Worm (Caenorhabditis elegans) whole organism, L4/young adult: Measurements from ENCODE around the gene T12D8.9.

ENCODE experiments used
- W03F9.2 ChIP-seq: fragments of 150-350 bp; optimal IDR thresholded peaks from 2 replicates; lab custom pipeline; 2014; ENCODE audit warnings: missing biosample characterization, missing genetic modification characterization
- dao-5 ChIP-seq: sonication (generic microtip); optimal IDR thresholded peaks from 2 replicates; lab custom pipeline; 2016; ENCODE audit warnings: missing genotype, missing genetic modification characterization, moderate library complexity, missing compliant biosample characterization
- him-1 ChIP-seq: sonication (generic microtip); optimal IDR thresholded peaks from 2 replicates; lab custom pipeline; 2016; ENCODE audit warnings: missing genotype, missing genetic modification reagents, missing genetic modification characterization, missing compliant biosample characterization

Gene T12D8.9

ce11 chrIII:13642776-13643175 lies 25.9 kb downstream of the T12D8.9 start:
- TF ChIP-seq W03F9.2 (tag; lab: Kevin White, UChicago) (no peak), him-1 (no peak), dao-5 (no peak)

- TF ChIP-seq dao-5, result peak; percentile 68
- TF ChIP-seq him-1, result peak; percentile 96
- TF ChIP-seq W03F9.2 (tag; lab: Kevin White, UChicago), result peak; percentile 98
These were observed 26.6 kb downstream of the T12D8.9 start, which contains the start of the genes drr-2 and set-16 for ce11 chrIII:13643534-13643933. Gene drr-2, minus strand, starts transcription at chrIII:13643570. Gene set-16, plus strand, starts transcription at chrIII:13643916.

- TF ChIP-seq dao-5 (no peak), him-1 (no peak), W03F9.2 (tag; lab: Kevin White, UChicago) (no peak)
These were observed 27.4 kb downstream of the T12D8.9 start for ce11 chrIII:13644279-13644678.

ce11 chrIII:13645885-13646488 lies 29.1 kb downstream of the T12D8.9 start:
- no peak for TF ChIP-seq dao-5
- no peak for TF ChIP-seq W03F9.2 (tag; lab: Kevin White, UChicago)
- no peak for TF ChIP-seq him-1

- no peak for TF ChIP-seq W03F9.2 (tag; lab: Kevin White, UChicago)
These were observed 31.6 kb downstream of the T12D8.9 start for ce11 chrIII:13648540-13648939.

ce11 chrIII:13651414-13651813 lies 34.5 kb downstream of the T12D8.9 start:
- no peak for TF ChIP-seq dao-5
- no peak for TF ChIP-seq W03F9.2 (tag; lab: Kevin White, UChicago)
- TF ChIP-seq him-1, result no peak

ce11 chrIII:13652010-13652409 lies 35.1 kb downstream of the T12D8.9 start:
- TF ChIP-seq W03F9.2 (tag; lab: Kevin White, UChicago), result no peak
- no peak for TF ChIP-seq dao-5
- TF ChIP-seq him-1, result no peak

ce11 chrIII:13652708-13653107 lies 35.8 kb downstream of the T12D8.9 start:
- TF ChIP-seq dao-5 (no peak), him-1 (no peak), W03F9.2 (tag; lab: Kevin White, UChicago) (no peak)

- TF ChIP-seq W03F9.2 (tag; lab: Kevin White, UChicago) (no peak), dao-5 (no peak), him-1 (no peak)
These were observed 38.0 kb downstream of the T12D8.9 start for ce11 chrIII:13654950-13655349.

ce11 chrIII:13656680-13657079 lies 39.8 kb downstream of the T12D8.9 start:
- no peak for TF ChIP-seq him-1
- no peak for TF ChIP-seq W03F9.2 (tag; lab: Kevin White, UChicago)
- no peak for TF ChIP-seq dao-5

ce11 chrIII:13657975-13658374 lies 41.1 kb downstream of the T12D8.9 start:
- TF ChIP-seq dao-5, result no peak
- TF ChIP-seq W03F9.2 (tag; lab: Kevin White, UChicago), result no peak
- TF ChIP-seq him-1, result no peak

- TF ChIP-seq W03F9.2 (tag; lab: Kevin White, UChicago) (no peak), dao-5 (no peak), him-1 (no peak)
These were observed 42.1 kb downstream of the T12D8.9 start for ce11 chrIII:13659028-13659427.

ce11 chrIII:13660123-13660522 lies 43.2 kb downstream of the T12D8.9 start:
- no peak for TF ChIP-seq dao-5
- TF ChIP-seq W03F9.2 (tag; lab: Kevin White, UChicago), result no peak
- TF ChIP-seq him-1, result no peak

- no peak for TF ChIP-seq W03F9.2 (tag; lab: Kevin White, UChicago)
- no peak for TF ChIP-seq him-1
- no peak for TF ChIP-seq dao-5
These were observed 49.5 kb downstream of the T12D8.9 start for ce11 chrIII:13666406-13666805.

- no peak for TF ChIP-seq him-1
- TF ChIP-seq W03F9.2 (tag; lab: Kevin White, UChicago), result no peak
- TF ChIP-seq dao-5, result no peak
These were observed 50.8 kb downstream of the T12D8.9 start, which contains the start of gene flp-15 for ce11 chrIII:13667739-13668138. Gene flp-15, minus strand, starts transcription at chrIII:13667839.

ce11 chrIII:13669519-13669918 lies 52.6 kb downstream of the T12D8.9 start:
- TF ChIP-seq W03F9.2 (tag; lab: Kevin White, UChicago) (no peak), dao-5 (no peak), him-1 (no peak)
